Fruit fly (Drosophila melanogaster) whole organism, embryonic: ENCODE measurements around the gene Teh2.

ENCODE experiments used
- Bteb2 ChIP-seq: fragments of 200-800 bp; sonication (Bioruptor generic); optimal IDR thresholded peaks from 2 replicates; lab custom pipeline; 2016; ENCODE audit warnings: missing biosample characterization, missing genetic modification characterization
- C15 ChIP-seq: fragments of 200-800 bp; sonication (Bioruptor generic); IDR thresholded peaks from 3 replicates; pipeline ENCODE4 v1.3.6; 2022; ENCODE audit warnings: missing biosample characterization, missing genetic modification characterization
- CG10462 ChIP-seq: fragments of 200-800 bp; sonication (Bioruptor generic); optimal IDR thresholded peaks from 2 replicates; lab custom pipeline; 2016; ENCODE audit warnings: missing biosample characterization, missing genetic modification characterization
- CG11504 ChIP-seq: fragments of 200-800 bp; sonication (Bioruptor generic); optimal IDR thresholded peaks from 3 replicates; lab custom pipeline; 2019; ENCODE audit warnings: missing biosample characterization, mild to moderate bottlenecking, missing genetic modification characterization, moderate library complexity
- CG12155 ChIP-seq: fragments of 200-800 bp; sonication (Bioruptor generic); optimal IDR thresholded peaks from 3 replicates; lab custom pipeline; 2016; ENCODE audit warnings: missing biosample characterization, missing genetic modification characterization
- CG16779 ChIP-seq: fragments of 200-800 bp; sonication (Bioruptor generic); IDR thresholded peaks from 2 replicates; pipeline ENCODE4 v1.3.6; 2022; ENCODE audit warnings: missing biosample characterization, missing genetic modification characterization
- CG17359 ChIP-seq: fragments of 200-800 bp; sonication (Bioruptor generic); optimal IDR thresholded peaks from 3 replicates; lab custom pipeline; 2018; ENCODE audit warnings: missing biosample characterization, mild to moderate bottlenecking, missing genetic modification characterization, moderate library complexity
- CG1832 ChIP-seq: fragments of 200-800 bp; sonication (Bioruptor generic); optimal IDR thresholded peaks from 2 replicates; lab custom pipeline; 2017; ENCODE audit warnings: missing biosample characterization, mild to moderate bottlenecking, missing genetic modification characterization, inconsistent platforms
- CG3281 ChIP-seq: fragments of 200-800 bp; sonication (Bioruptor generic); optimal IDR thresholded peaks from 3 replicates; lab custom pipeline; 2017; ENCODE audit warnings: missing biosample characterization, mild to moderate bottlenecking, missing genetic modification characterization
- CG43689 ChIP-seq: fragments of 200-800 bp; sonication (Bioruptor generic); IDR thresholded peaks from 2 replicates; pipeline ENCODE4 v1.3.6; 2022; ENCODE audit warnings: missing biosample characterization, missing genetic modification characterization
- CG4424 ChIP-seq: fragments of 200-800 bp; sonication (Bioruptor generic); optimal IDR thresholded peaks from 3 replicates; lab custom pipeline; 2016; ENCODE audit warnings: missing biosample characterization, missing genetic modification characterization
- CG4730 ChIP-seq: fragments of 200-800 bp; sonication (Bioruptor generic); IDR thresholded peaks from 2 replicates; pipeline ENCODE4 v1.3.6; 2022; ENCODE audit warnings: missing biosample characterization, missing genetic modification characterization
- CG4820 ChIP-seq: fragments of 200-800 bp; sonication (Bioruptor generic); optimal IDR thresholded peaks from 3 replicates; lab custom pipeline; 2016; ENCODE audit warnings: missing biosample characterization, missing genetic modification characterization
- CG5180 ChIP-seq: fragments of 200-800 bp; sonication (Bioruptor generic); optimal IDR thresholded peaks from 3 replicates; lab custom pipeline; 2017; ENCODE audit warnings: missing biosample characterization, missing genetic modification characterization, mild to moderate bottlenecking, moderate library complexity, missing genetic modification reagents
- CG5953 ChIP-seq: fragments of 200-800 bp; sonication (Bioruptor generic); IDR thresholded peaks from 2 replicates; pipeline ENCODE4 v1.3.6; 2022; ENCODE audit warnings: missing biosample characterization, missing genetic modification characterization
- CG6175 ChIP-seq: fragments of 200-800 bp; sonication (Bioruptor generic); IDR thresholded peaks from 3 replicates; pipeline ENCODE4 v1.3.6; 2022; ENCODE audit warnings: missing biosample characterization, missing genetic modification characterization
- CG6654 ChIP-seq: fragments of 200-800 bp; sonication (Bioruptor generic); optimal IDR thresholded peaks from 2 replicates; lab custom pipeline; 2017; ENCODE audit warnings: missing biosample characterization, mild to moderate bottlenecking, missing genetic modification characterization
- CG7357 ChIP-seq: fragments of 200-800 bp; sonication (Bioruptor generic); IDR thresholded peaks from 3 replicates; pipeline ENCODE4 v1.3.6; 2022; ENCODE audit warnings: missing biosample characterization, missing genetic modification characterization
- CG9437 ChIP-seq: fragments of 200-800 bp; sonication (Bioruptor generic); optimal IDR thresholded peaks from 2 replicates; lab custom pipeline; 2018; ENCODE audit warnings: missing biosample characterization, mild to moderate bottlenecking, missing genetic modification characterization
- CoRest ChIP-seq: fragments of 200-800 bp; sonication (Bioruptor generic); optimal IDR thresholded peaks from 3 replicates; lab custom pipeline; 2018; ENCODE audit warnings: missing biosample characterization, mild to moderate bottlenecking, missing genetic modification characterization, moderate library complexity
- CrebB ChIP-seq: fragments of 200-800 bp; sonication (Bioruptor generic); optimal IDR thresholded peaks from 3 replicates; lab custom pipeline; 2018; ENCODE audit warnings: missing biosample characterization, mild to moderate bottlenecking, missing genetic modification characterization
- Dip3 ChIP-seq: fragments of 200-800 bp; sonication (Bioruptor generic); optimal IDR thresholded peaks from 3 replicates; lab custom pipeline; 2016; ENCODE audit warnings: missing biosample characterization, missing genetic modification characterization
- Ets65A ChIP-seq: fragments of 200-800 bp; sonication (Bioruptor generic); peaks from one replicate; lab custom pipeline; 2016; ENCODE audit warnings: missing biosample characterization, missing genetic modification characterization
- Hey ChIP-seq: fragments of 200-800 bp; sonication (Bioruptor generic); optimal IDR thresholded peaks from 3 replicates; lab custom pipeline; 2018; ENCODE audit warnings: missing biosample characterization, mild to moderate bottlenecking, missing genetic modification characterization
- Kr ChIP-seq: fragments of 200-800 bp; sonication (Bioruptor generic); optimal IDR thresholded peaks from 2 replicates; lab custom pipeline; 2017; ENCODE audit warnings: missing biosample characterization, mild to moderate bottlenecking, missing genetic modification characterization
- MESR4 ChIP-seq: fragments of 200-800 bp; sonication (Bioruptor generic); optimal IDR thresholded peaks from 2 replicates; lab custom pipeline; 2018; ENCODE audit warnings: missing biosample characterization, mild to moderate bottlenecking, missing genetic modification characterization, moderate library complexity
- Max ChIP-seq: fragments of 200-800 bp; sonication (Bioruptor generic); optimal IDR thresholded peaks from 2 replicates; lab custom pipeline; 2016; ENCODE audit warnings: missing biosample characterization, mild to moderate bottlenecking, missing genetic modification characterization
- Nf-YA ChIP-seq: fragments of 200-800 bp; sonication (Bioruptor generic); IDR thresholded peaks from 2 replicates; pipeline ENCODE4 v1.3.6; 2022; ENCODE audit warnings: missing biosample characterization, missing genetic modification characterization
- Oaz ChIP-seq: fragments of 200-800 bp; sonication (Bioruptor generic); IDR thresholded peaks from 2 replicates; pipeline ENCODE4 v1.3.6; 2022; ENCODE audit warnings: missing biosample characterization, missing genetic modification characterization
- TFAM ChIP-seq: fragments of 200-800 bp; sonication (Bioruptor generic); optimal IDR thresholded peaks from 2 replicates; lab custom pipeline; 2017; ENCODE audit warnings: missing biosample characterization, missing genetic modification characterization, inconsistent platforms
- Trl ChIP-seq, 3 experiments: fragments of >200 bp in 2 of 3; fragments of 200-800 bp in 1 of 3; sonication (Bioruptor generic) in 1 of 3; optimal IDR thresholded peaks; 2 replicates in 1 of 3; 3 replicates in 2 of 3; lab custom pipeline; 2016 to 2017; ENCODE audit warnings: missing biosample characterization in 1 of 3, missing genetic modification characterization in 1 of 3
- abd-A ChIP-seq: fragments of 200-800 bp; sonication (Bioruptor generic); optimal IDR thresholded peaks from 3 replicates; lab custom pipeline; 2019; ENCODE audit warnings: missing biosample characterization, mild to moderate bottlenecking, missing genetic modification characterization, moderate library complexity
- ac ChIP-seq: fragments of 200-800 bp; sonication (Bioruptor generic); optimal IDR thresholded peaks from 3 replicates; lab custom pipeline; 2017; ENCODE audit warnings: missing biosample characterization, mild to moderate bottlenecking, missing genetic modification characterization
- al ChIP-seq: fragments of 200-800 bp; sonication (Bioruptor generic); IDR thresholded peaks from 2 replicates; pipeline ENCODE4 v1.3.6; 2022; ENCODE audit warnings: missing biosample characterization, missing genetic modification characterization
- az2 ChIP-seq: fragments of 200-800 bp; sonication (Bioruptor generic); optimal IDR thresholded peaks from 3 replicates; lab custom pipeline; 2016; ENCODE audit warnings: missing biosample characterization, missing genetic modification characterization
- bab2 ChIP-seq: fragments of 200-800 bp; sonication (Bioruptor generic); optimal IDR thresholded peaks from 2 replicates; lab custom pipeline; 2016; ENCODE audit warnings: missing biosample characterization, missing genetic modification characterization
- btn ChIP-seq: fragments of 200-800 bp; sonication (Bioruptor generic); optimal IDR thresholded peaks from 2 replicates; lab custom pipeline; 2016; ENCODE audit warnings: missing biosample characterization, missing genetic modification characterization
- da ChIP-seq: fragments of 200-800 bp; sonication (Bioruptor generic); optimal IDR thresholded peaks from 2 replicates; lab custom pipeline; 2016; ENCODE audit warnings: missing biosample characterization, missing genetic modification characterization
- danr ChIP-seq: fragments of 200-800 bp; sonication (Bioruptor generic); IDR thresholded peaks from 2 replicates; pipeline ENCODE4 v1.3.6; 2022; ENCODE audit warnings: missing biosample characterization, missing genetic modification characterization
- ewg ChIP-seq: fragments of 200-800 bp; sonication (Bioruptor generic); optimal IDR thresholded peaks from 3 replicates; lab custom pipeline; 2017; ENCODE audit warnings: mild to moderate bottlenecking, missing biosample characterization, missing genetic modification reagents, missing genetic modification characterization
- fd96Cb ChIP-seq: fragments of 200-800 bp; sonication (Bioruptor generic); optimal IDR thresholded peaks from 2 replicates; lab custom pipeline; 2018; ENCODE audit warnings: missing biosample characterization, mild to moderate bottlenecking, missing genetic modification characterization, moderate library complexity
- gsb ChIP-seq: fragments of 200-800 bp; sonication (Bioruptor generic); IDR thresholded peaks from 2 replicates; pipeline ENCODE4 v1.3.6; 2022; ENCODE audit warnings: missing biosample characterization, missing genetic modification characterization
- hbn ChIP-seq: fragments of 200-800 bp; sonication (Bioruptor generic); IDR thresholded peaks from 2 replicates; pipeline ENCODE4 v1.3.6; 2022; ENCODE audit warnings: missing biosample characterization, missing genetic modification characterization; ENCODE audit not compliant: partially characterized antibody
- knrl ChIP-seq: fragments of 200-800 bp; sonication (Bioruptor generic); IDR thresholded peaks from 3 replicates; pipeline ENCODE4 v1.3.6; 2022; ENCODE audit warnings: missing biosample characterization, missing genetic modification characterization; ENCODE audit not compliant: partially characterized antibody
- salm ChIP-seq: fragments of 200-800 bp; sonication (Bioruptor generic); optimal IDR thresholded peaks from 2 replicates; lab custom pipeline; 2018; ENCODE audit warnings: missing biosample characterization, mild to moderate bottlenecking, missing genetic modification characterization
- sim ChIP-seq: fragments of 200-800 bp; sonication (Bioruptor generic); IDR thresholded peaks from 2 replicates; pipeline ENCODE4 v1.3.6; 2022; ENCODE audit warnings: missing biosample characterization, missing genetic modification characterization
- so ChIP-seq: fragments of 200-800 bp; sonication (Bioruptor generic); IDR thresholded peaks from 3 replicates; pipeline ENCODE4 v1.3.6; 2022; ENCODE audit warnings: missing biosample characterization, missing genetic modification characterization
- ssp ChIP-seq: fragments of 200-800 bp; sonication (Bioruptor generic); IDR thresholded peaks from 2 replicates; pipeline ENCODE4 v1.3.6; 2022; ENCODE audit warnings: missing biosample characterization, missing genetic modification characterization
- stwl ChIP-seq: fragments of 200-800 bp; sonication (Bioruptor generic); optimal IDR thresholded peaks from 3 replicates; lab custom pipeline; 2018; ENCODE audit warnings: missing biosample characterization, mild to moderate bottlenecking, missing genetic modification characterization, moderate library complexity
- vnd ChIP-seq: fragments of 200-800 bp; sonication (Bioruptor generic); IDR thresholded peaks from 3 replicates; pipeline ENCODE4 v1.3.6; 2022; ENCODE audit warnings: missing biosample characterization, missing genetic modification characterization; ENCODE audit not compliant: partially characterized antibody
- z ChIP-seq: fragments of 200-800 bp; sonication (Bioruptor generic); IDR thresholded peaks from 3 replicates; pipeline ENCODE4 v1.3.6; 2022; ENCODE audit warnings: missing biosample characterization, missing genetic modification characterization

Teh2 gene

dm6 chr3L:4177981-4178562 lies 9.8 kb downstream of the Teh2 start, which contains the start of gene Teh4 (continued):
- TF ChIP-seq knrl (GFP tag; lab: Robert Waterston, UW) (0 out of 3 replicates have a peak, but pooled peaks have one; percentile 19), CG7357 (no peak), bab2 (GFP tag; lab: Kevin White, UChicago) (no peak), Nf-YA (GFP tag; lab: Robert Waterston, UW) (no peak), CG4730 (no peak), ac (no peak), danr (GFP tag; lab: Robert Waterston, UW) (no peak), CG5180 (GFP tag; lab: Kevin White, UChicago) (no peak), Max (GFP tag; lab: Kevin White, UChicago) (no peak), CG10462 (GFP tag; lab: Kevin White, UChicago) (no peak), so (no peak), CG16779 (GFP tag; lab: Robert Waterston, UW) (peak; percentile 57; the same call in 1 of the 2 replicates), az2 (GFP tag; lab: Kevin White, UChicago) (no peak), MESR4 (GFP tag; lab: Kevin White, UChicago) (no peak), sim (GFP tag; lab: Robert Waterston, UW) (no peak), vnd (GFP tag; lab: Robert Waterston, UW) (no peak), CG9437 (GFP tag; lab: Kevin White, UChicago) (no peak), CG3281 (GFP tag; lab: Kevin White, UChicago) (no peak), Dip3 (GFP tag; lab: Kevin White, UChicago) (no peak), CG5953 (GFP tag; lab: Robert Waterston, UW) (no peak), Ets65A (GFP tag; lab: Kevin White, UChicago) (peak; percentile 85), CrebB (tag; lab: Kevin White, UChicago) (no peak), btn (GFP tag; lab: Kevin White, UChicago) (no peak), CG4820 (peak; percentile 72), CG6175 (GFP tag; lab: Robert Waterston, UW) (no peak), CG1832 (GFP tag; lab: Kevin White, UChicago) (no peak), al (GFP tag; lab: Robert Waterston, UW) (no peak), CG4424 (no peak), Bteb2 (GFP tag; lab: Kevin White, UChicago) (no peak), C15 (GFP tag; lab: Robert Waterston, UW) (no peak), ewg (GFP tag; lab: Kevin White, UChicago) (peak; percentile 89), CG43689 (GFP tag; lab: Robert Waterston, UW) (no peak), salm (tag; lab: Kevin White, UChicago) (no peak), CG11504 (no peak), abd-A (tag; lab: Kevin White, UChicago) (peak; percentile 39), CG6654 (GFP tag; lab: Kevin White, UChicago) (no peak), gsb (GFP tag; lab: Robert Waterston, UW) (no peak), CG12155 (GFP tag; lab: Kevin White, UChicago) (no peak), hbn (GFP tag; lab: Robert Waterston, UW) (no peak), da (GFP tag; lab: Kevin White, UChicago) (no peak), CoRest (tag; lab: Kevin White, UChicago) (no peak), stwl (tag; lab: Kevin White, UChicago) (no peak), fd96Cb (tag; lab: Kevin White, UChicago) (no peak), Oaz (GFP tag; lab: Robert Waterston, UW) (no peak), Trl (optimal IDR thresholded peaks at IDR 0.05; lab: Kevin White, UChicago) (peak in 1 of 2 experiments; percentile 22), Trl (GFP tag; optimal IDR thresholded peaks at IDR 0.05; lab: Kevin White, UChicago) (no peak), Hey (tag; lab: Kevin White, UChicago) (no peak), CG17359 (tag; lab: Kevin White, UChicago) (no peak), Kr (no peak), z (GFP tag; lab: Robert Waterston, UW) (no peak), TFAM (no peak), ssp (GFP tag; lab: Robert Waterston, UW) (no peak)
